Fruit fly (Drosophila melanogaster): Measurements from ENCODE around the gene CG12395.

DNA sequence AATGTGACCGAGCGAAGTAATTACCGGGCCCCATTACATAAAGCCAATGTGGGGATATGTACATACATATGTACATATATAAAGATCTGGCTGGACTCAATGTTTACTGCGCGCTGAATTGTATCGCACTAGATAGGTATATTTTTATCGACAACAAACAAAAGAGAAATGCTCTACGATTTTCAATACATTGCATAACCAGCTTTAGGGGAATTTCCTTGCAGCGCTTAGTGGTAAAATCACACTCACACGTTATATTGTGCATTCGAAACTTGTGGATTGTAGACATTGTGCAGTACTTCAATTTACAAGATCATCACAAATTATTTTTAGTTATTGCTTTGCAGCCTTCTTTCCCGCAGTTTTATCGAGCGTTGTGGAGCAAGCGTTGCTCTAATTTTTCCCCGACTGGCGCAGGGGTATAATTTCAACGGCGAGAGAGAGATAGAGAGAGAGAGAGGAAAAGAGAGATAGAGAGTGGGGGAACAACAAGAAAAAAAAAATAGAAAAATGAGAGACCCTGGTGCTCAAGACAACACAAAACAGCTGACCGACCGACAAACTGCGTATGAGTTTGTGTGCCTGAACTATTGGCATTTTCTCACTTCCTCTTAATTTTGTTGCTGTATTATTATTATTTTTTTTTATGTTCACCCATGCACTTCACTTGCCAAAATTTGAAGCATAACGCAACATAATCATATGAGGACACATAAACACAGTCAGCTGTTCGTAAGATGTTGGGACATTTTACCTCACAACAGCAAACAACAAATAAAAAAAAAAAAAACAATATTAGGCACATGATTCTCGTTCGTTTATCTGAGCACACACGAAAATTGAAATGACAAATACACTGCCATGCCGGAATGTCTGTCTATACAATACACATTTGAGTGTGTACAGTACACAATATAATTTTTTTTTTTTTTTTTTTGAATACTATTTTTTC lies 26.6 kb upstream of the CG12395 start:
- TF ChIP-seq CG10669 (GFP tag; optimal IDR thresholded peaks at IDR 0.05): no peak
- no peak for TF ChIP-seq svp (GFP tag)
- no peak for TF ChIP-seq Blimp-1 (GFP tag; optimal IDR thresholded peaks at IDR 0.05)
- no peak for TF ChIP-seq esn (GFP tag; optimal IDR thresholded peaks at IDR 0.05)
- TF ChIP-seq Ets21C (GFP tag; optimal IDR thresholded peaks at IDR 0.05): no peak

Measured in whole organism, prepupa.